Fruit fly (Drosophila melanogaster) whole organism, pupa: Measurements from ENCODE around the gene Cpr78Cb.

ENCODE experiments used
- CG10348 ChIP-seq: fragments of 200-800 bp; sonication (Bioruptor generic); IDR thresholded peaks from 2 replicates; pipeline ENCODE4 v1.3.6; 2022; ENCODE audit warnings: missing biosample characterization, missing genetic modification characterization
- CG12605 ChIP-seq: fragments of 200-800 bp; sonication (Bioruptor generic); IDR thresholded peaks from 2 replicates; pipeline ENCODE4 v1.3.6; 2022; ENCODE audit warnings: missing biosample characterization, missing genetic modification characterization
- CG13204 ChIP-seq: fragments of 200-800 bp; sonication (Bioruptor generic); optimal IDR thresholded peaks from 2 replicates; lab custom pipeline; 2018; ENCODE audit warnings: missing biosample characterization, mild to moderate bottlenecking, missing genetic modification characterization, moderate library complexity
- CG14655 ChIP-seq: fragments of 200-800 bp; sonication (Bioruptor generic); optimal IDR thresholded peaks from 3 replicates; lab custom pipeline; 2017; ENCODE audit warnings: mild to moderate bottlenecking, missing biosample characterization, missing genetic modification reagents, missing genetic modification characterization
- CG15710 ChIP-seq: fragments of 200-800 bp; sonication (Bioruptor generic); optimal IDR thresholded peaks from 2 replicates; lab custom pipeline; 2018; ENCODE audit warnings: missing biosample characterization, mild to moderate bottlenecking, missing genetic modification characterization, moderate library complexity
- CG17806 ChIP-seq: fragments of 200-800 bp; sonication (Bioruptor generic); optimal IDR thresholded peaks from 2 replicates; lab custom pipeline; 2018; ENCODE audit warnings: missing biosample characterization, mild to moderate bottlenecking, missing genetic modification characterization, moderate library complexity
- CG32121 ChIP-seq: fragments of 200-800 bp; sonication (Bioruptor generic); IDR thresholded peaks from 2 replicates; pipeline ENCODE4 v1.3.6; 2022; ENCODE audit warnings: missing biosample characterization, missing genetic modification characterization
- CG34367 ChIP-seq: fragments of 200-800 bp; sonication (Bioruptor generic); optimal IDR thresholded peaks from 2 replicates; lab custom pipeline; 2018; ENCODE audit warnings: missing biosample characterization, mild to moderate bottlenecking, missing genetic modification characterization
- CG4496 ChIP-seq: fragments of 200-800 bp; sonication (Bioruptor generic); IDR thresholded peaks from 3 replicates; pipeline ENCODE4 v1.3.6; 2022; ENCODE audit warnings: missing biosample characterization, missing genetic modification characterization
- CG8159 ChIP-seq: fragments of 200-800 bp; sonication (Bioruptor generic); optimal IDR thresholded peaks from 3 replicates; lab custom pipeline; 2018; ENCODE audit warnings: missing biosample characterization, mild to moderate bottlenecking, missing genetic modification characterization, moderate library complexity
- CG8301 ChIP-seq: fragments of 200-800 bp; sonication (Bioruptor generic); optimal IDR thresholded peaks from 2 replicates; lab custom pipeline; 2018; ENCODE audit warnings: missing biosample characterization, mild to moderate bottlenecking, missing genetic modification characterization
- CG9948 ChIP-seq: fragments of 200-800 bp; sonication (Bioruptor generic); optimal IDR thresholded peaks from 2 replicates; lab custom pipeline; 2018; ENCODE audit warnings: missing biosample characterization, mild to moderate bottlenecking, missing genetic modification characterization, moderate library complexity
- D1 ChIP-seq: fragments of 200-800 bp; sonication (Bioruptor generic); optimal IDR thresholded peaks from 2 replicates; lab custom pipeline; 2018; ENCODE audit warnings: missing biosample characterization, mild to moderate bottlenecking, missing genetic modification characterization, moderate library complexity
- EcR ChIP-seq: fragments of 200-800 bp; sonication (Bioruptor generic); optimal IDR thresholded peaks from 3 replicates; lab custom pipeline; 2019; ENCODE audit warnings: missing biosample characterization, missing genetic modification characterization, mild to moderate bottlenecking, moderate library complexity, missing genetic modification reagents
- Ets98B ChIP-seq: fragments of 200-800 bp; sonication (Bioruptor generic); IDR thresholded peaks from 2 replicates; pipeline ENCODE4 v1.3.6; 2022; ENCODE audit warnings: missing biosample characterization, missing genetic modification characterization
- Pif1A ChIP-seq: fragments of 200-800 bp; sonication (Bioruptor generic); optimal IDR thresholded peaks from 3 replicates; lab custom pipeline; 2016; ENCODE audit warnings: missing biosample characterization, missing genetic modification characterization
- Pif1B ChIP-seq: fragments of 200-800 bp; sonication (Bioruptor generic); optimal IDR thresholded peaks from 3 replicates; lab custom pipeline; 2016; ENCODE audit warnings: missing biosample characterization, missing genetic modification characterization
- Snoo ChIP-seq: fragments of 200-800 bp; sonication (Bioruptor generic); optimal IDR thresholded peaks from 3 replicates; lab custom pipeline; 2017; ENCODE audit warnings: missing biosample characterization, mild to moderate bottlenecking, missing genetic modification characterization, inconsistent platforms
- fd96Ca ChIP-seq: fragments of 200-800 bp; sonication (Bioruptor generic); IDR thresholded peaks from 3 replicates; pipeline ENCODE4 v1.3.6; 2022; ENCODE audit warnings: missing biosample characterization, missing genetic modification characterization
- gl ChIP-seq: fragments of 200-800 bp; sonication (Bioruptor generic); optimal IDR thresholded peaks from 2 replicates; lab custom pipeline; 2018; ENCODE audit warnings: missing biosample characterization, mild to moderate bottlenecking, missing genetic modification characterization
- rn ChIP-seq: fragments of 200-800 bp; sonication (Bioruptor generic); IDR thresholded peaks from 2 replicates; pipeline ENCODE4 v1.3.6; 2022; ENCODE audit warnings: missing biosample characterization, missing genetic modification characterization

The Cpr78Cb gene

DNA sequence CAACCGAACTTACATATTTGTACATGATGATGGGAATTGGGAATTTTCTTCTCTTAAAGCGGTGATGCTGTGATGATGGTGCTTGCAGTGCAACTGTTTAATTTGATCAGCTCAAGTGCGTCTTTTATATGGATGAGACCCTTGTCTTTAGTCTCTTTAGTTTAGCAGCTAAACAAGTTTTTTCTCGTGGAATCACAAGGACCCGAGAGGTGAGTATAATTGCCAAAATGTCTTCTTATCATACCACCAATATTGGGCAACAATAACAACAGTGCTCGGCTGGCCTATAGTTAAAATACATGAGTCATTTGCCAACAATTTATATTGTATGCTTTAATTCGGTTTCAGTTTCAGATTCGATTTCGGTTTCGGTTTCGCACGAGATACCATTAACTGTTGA is 3.4 kb downstream of the Cpr78Cb start, which contains the start of gene Edg78E:
Gene Edg78E, minus strand, starts transcription at position 101 of the 400 bp plus-strand sequence.
- no peak for TF ChIP-seq CG14655 (GFP tag; lab: Kevin White, UChicago)
- no peak for TF ChIP-seq CG8159 (tag; lab: Kevin White, UChicago)
- TF ChIP-seq Ets98B (GFP tag; lab: Robert Waterston, UW): no peak
- no peak for TF ChIP-seq fd96Ca
- no peak for TF ChIP-seq CG8301 (tag; lab: Kevin White, UChicago)
- no peak for TF ChIP-seq Pif1B (GFP tag; lab: Kevin White, UChicago)
- TF ChIP-seq Pif1A (GFP tag; lab: Kevin White, UChicago): no peak
- TF ChIP-seq CG12605 (GFP tag; lab: Robert Waterston, UW): no peak
- TF ChIP-seq CG17806: no peak
- TF ChIP-seq CG4496 (GFP tag; lab: Robert Waterston, UW): no peak

DNA sequence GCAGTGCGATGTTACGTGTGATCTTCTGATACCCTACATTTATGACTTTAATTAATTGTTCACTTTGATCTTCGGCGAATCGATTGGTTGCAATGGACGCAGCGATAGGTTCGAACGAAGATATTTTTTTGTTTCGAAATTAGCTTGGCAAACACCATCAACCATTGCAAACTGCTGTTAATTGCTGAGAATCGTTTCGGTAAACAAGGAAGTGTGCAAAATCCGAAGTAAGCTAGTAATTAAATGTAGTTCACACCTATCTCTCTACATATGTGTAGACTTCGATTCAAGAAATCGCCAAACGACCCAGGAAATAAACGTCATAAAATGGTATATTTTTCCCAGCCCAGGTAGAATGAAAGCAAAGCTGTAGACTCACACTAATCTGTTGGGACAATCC is 4.1 kb downstream of the Cpr78Cb start, which contains the start of gene CG43702:
Gene CG43702, plus strand, starts transcription at position 301 of the 400 bp plus-strand sequence.
- TF ChIP-seq fd96Ca (no peak), CG13204 (no peak), CG15710 (tag; lab: Kevin White, UChicago) (no peak), CG32121 (GFP tag; lab: Robert Waterston, UW) (no peak), CG8159 (tag; lab: Kevin White, UChicago) (no peak), CG12605 (GFP tag; lab: Robert Waterston, UW) (no peak), CG34367 (tag; lab: Kevin White, UChicago) (no peak), CG14655 (GFP tag; lab: Kevin White, UChicago) (no peak), CG10348 (no peak), Pif1B (GFP tag; lab: Kevin White, UChicago) (no peak), D1 (tag; lab: Kevin White, UChicago) (no peak), EcR (GFP tag; lab: Kevin White, UChicago) (no peak), Ets98B (GFP tag; lab: Robert Waterston, UW) (no peak), CG8301 (tag; lab: Kevin White, UChicago) (no peak)

DNA sequence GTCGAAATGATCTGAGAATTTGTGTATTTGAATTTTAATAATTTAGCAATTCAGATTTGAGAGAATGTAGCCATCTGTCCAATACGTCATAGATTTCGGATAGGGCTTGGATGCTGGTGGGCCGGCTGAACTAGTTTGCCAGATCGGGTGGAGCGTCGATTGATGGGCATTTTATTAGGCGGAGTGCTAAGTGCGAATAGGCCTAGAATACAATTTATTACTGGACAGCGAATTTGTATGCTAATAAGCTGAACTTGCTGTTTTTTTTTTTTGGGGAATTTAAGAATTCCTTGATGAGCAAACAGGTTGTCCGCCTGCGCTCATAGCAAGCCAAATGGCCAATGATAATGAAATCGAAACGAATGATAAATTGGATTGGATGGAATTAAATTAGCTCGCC is 4.9 kb downstream of the Cpr78Cb start:
- TF ChIP-seq CG8301 (tag; lab: Kevin White, UChicago) (no peak), CG12605 (GFP tag; lab: Robert Waterston, UW) (no peak), Ets98B (GFP tag; lab: Robert Waterston, UW) (no peak), CG13204 (no peak), CG14655 (GFP tag; lab: Kevin White, UChicago) (no peak), CG4496 (GFP tag; lab: Robert Waterston, UW) (no peak), Pif1B (GFP tag; lab: Kevin White, UChicago) (no peak), D1 (tag; lab: Kevin White, UChicago) (no peak), CG32121 (GFP tag; lab: Robert Waterston, UW) (no peak), gl (tag; lab: Kevin White, UChicago) (no peak), CG10348 (no peak), rn (GFP tag; lab: Robert Waterston, UW) (no peak), CG8159 (tag; lab: Kevin White, UChicago) (no peak), EcR (GFP tag; lab: Kevin White, UChicago) (no peak), CG9948 (tag; lab: Kevin White, UChicago) (no peak), fd96Ca (no peak), CG17806 (no peak), CG34367 (tag; lab: Kevin White, UChicago) (no peak), Snoo (tag; lab: Kevin White, UChicago) (no peak)

DNA sequence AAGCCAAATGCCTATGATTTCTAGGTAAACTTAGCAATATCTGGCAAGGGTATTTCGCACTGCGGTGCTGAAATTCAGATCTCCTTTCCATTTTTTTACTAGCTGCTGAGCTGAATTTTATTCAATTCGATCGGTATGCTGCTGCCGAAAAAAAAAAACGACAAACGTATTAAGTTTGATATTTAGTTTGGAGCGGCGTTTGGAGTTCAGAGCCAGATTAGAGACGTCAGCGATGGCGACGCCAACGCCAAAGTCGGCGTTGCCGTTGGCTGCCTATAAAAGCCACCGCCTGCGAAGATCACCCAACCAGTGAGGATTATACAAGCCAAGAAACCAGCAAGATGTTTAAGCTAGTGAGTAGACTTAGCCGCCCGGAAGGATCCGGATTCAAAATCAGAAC is 6.0 kb downstream of the Cpr78Cb start, which contains the start of gene Cpr78Cc:
Gene Cpr78Cc, plus strand, starts transcription at position 301 of the 400 bp plus-strand sequence.
- TF ChIP-seq Snoo (tag; lab: Kevin White, UChicago) (no peak), Ets98B (GFP tag; lab: Robert Waterston, UW) (no peak), fd96Ca (no peak), D1 (tag; lab: Kevin White, UChicago) (no peak), rn (GFP tag; lab: Robert Waterston, UW) (no peak), EcR (GFP tag; lab: Kevin White, UChicago) (no peak), CG12605 (GFP tag; lab: Robert Waterston, UW) (no peak)

DNA sequence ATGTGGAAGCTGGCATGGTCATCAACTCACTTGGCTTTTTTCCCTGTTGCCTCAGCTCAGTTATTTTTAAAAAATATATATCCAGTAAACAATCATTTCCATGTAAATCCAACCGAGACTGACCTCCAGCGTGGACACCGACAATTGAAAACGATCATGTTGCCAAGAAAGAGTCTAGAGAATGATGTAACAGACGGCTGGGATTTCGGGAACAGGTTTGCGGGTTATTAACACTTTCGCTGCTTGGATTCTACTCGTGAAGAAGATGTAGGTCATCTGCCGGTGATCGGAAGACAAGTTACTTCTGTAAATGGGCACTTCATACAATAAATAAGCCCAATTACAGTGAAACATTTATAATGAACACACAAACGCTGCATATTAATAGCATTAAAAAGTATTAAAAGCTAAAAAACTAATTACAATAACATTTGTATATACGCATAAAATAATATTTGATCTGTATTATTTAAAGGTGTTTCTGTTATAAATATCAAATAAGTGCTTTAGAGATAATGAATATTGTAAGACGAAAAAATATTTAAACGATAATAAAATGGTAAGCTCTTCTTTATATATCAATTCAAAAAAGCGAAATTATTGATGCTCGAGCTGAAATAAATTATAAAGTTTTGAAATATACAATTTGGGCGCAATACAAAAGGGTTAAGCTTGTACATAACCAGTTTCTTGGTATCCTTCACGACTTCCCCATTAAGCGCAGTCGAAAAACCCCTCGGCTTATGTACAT is 7.6 kb downstream of the Cpr78Cb start:
- TF ChIP-seq CG15710 (tag; lab: Kevin White, UChicago) (peak; percentile 51), EcR (GFP tag; lab: Kevin White, UChicago) (peak; percentile 91), D1 (tag; lab: Kevin White, UChicago) (no peak), CG8159 (tag; lab: Kevin White, UChicago) (peak; percentile 67), CG9948 (tag; lab: Kevin White, UChicago) (peak; percentile 8)
- TF ChIP-seq, all 21 proteins: peak for 4

DNA sequence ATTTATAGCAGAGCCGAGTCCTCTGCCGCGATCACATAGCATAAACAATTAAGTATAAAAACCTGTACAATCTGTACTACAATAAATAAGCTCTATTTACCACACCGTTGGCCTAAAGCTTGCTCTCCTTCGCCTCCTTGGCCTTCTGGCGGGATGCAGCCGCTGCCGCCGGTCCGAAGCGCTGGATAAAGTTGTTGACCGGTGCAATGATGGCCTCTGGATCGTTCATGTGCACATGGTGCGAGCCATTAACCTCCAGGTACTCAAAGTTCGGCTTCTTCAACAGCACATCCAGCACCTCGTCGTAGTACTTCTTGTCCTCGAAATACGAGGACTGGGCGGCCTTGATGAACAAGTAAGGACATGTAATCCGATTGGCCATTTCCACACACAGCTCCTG is 8.2 kb downstream of the Cpr78Cb start:
- TF ChIP-seq CG13204: peak; percentile 9
- TF ChIP-seq EcR (GFP tag; lab: Kevin White, UChicago): peak; percentile 96
- no peak for TF ChIP-seq D1 (tag; lab: Kevin White, UChicago)
- TF ChIP-seq Ets98B (GFP tag; lab: Robert Waterston, UW): no peak
- TF ChIP-seq CG12605 (GFP tag; lab: Robert Waterston, UW): no peak
- no peak for TF ChIP-seq CG8159 (tag; lab: Kevin White, UChicago)
- TF ChIP-seq fd96Ca: no peak
- TF ChIP-seq CG14655 (GFP tag; lab: Kevin White, UChicago): no peak
- TF ChIP-seq CG8301 (tag; lab: Kevin White, UChicago): no peak
- TF ChIP-seq, all 21 proteins: peak for 2
